Worm (Caenorhabditis elegans) whole organism, mixed stage, embryonic: ENCODE measurements around the gene C16C8.4.

Experiments
- blmp-1 ChIP-seq: fragments of 150-350 bp; optimal IDR thresholded peaks from 2 replicates; lab custom pipeline; 2014; ENCODE audit warnings: missing biosample characterization, missing genetic modification characterization
- ceh-39 ChIP-seq: fragments of 150-350 bp; optimal IDR thresholded peaks from 2 replicates; lab custom pipeline; 2014; ENCODE audit warnings: missing biosample characterization, missing genetic modification characterization
- elt-1 ChIP-seq: sonication (generic microtip); optimal IDR thresholded peaks from 2 replicates; lab custom pipeline; 2017; ENCODE audit warnings: missing genetic modification characterization, mild to moderate bottlenecking, missing compliant biosample characterization, antibody characterized with exemption, moderate library complexity, borderline replicate concordance; ENCODE audit not compliant: insufficient read depth
- elt-3 ChIP-seq: fragments of 150-350 bp; optimal IDR thresholded peaks from 2 replicates; lab custom pipeline; 2014; ENCODE audit warnings: missing biosample characterization, missing genetic modification characterization
- hlh-1 ChIP-seq: fragments of 150-350 bp; optimal IDR thresholded peaks from 2 replicates; lab custom pipeline; 2014; ENCODE audit warnings: missing biosample characterization, missing genetic modification reagents, missing genetic modification characterization
- lin-13 ChIP-seq: fragments of 150-350 bp; optimal IDR thresholded peaks from 2 replicates; lab custom pipeline; 2014; ENCODE audit warnings: missing biosample characterization, missing genetic modification characterization
- nhr-2 ChIP-seq: fragments of 150-350 bp; optimal IDR thresholded peaks from 2 replicates; lab custom pipeline; 2014; ENCODE audit warnings: missing biosample characterization, missing genetic modification characterization
- nhr-237 ChIP-seq: fragments of 150-350 bp; optimal IDR thresholded peaks from 2 replicates; lab custom pipeline; 2014; ENCODE audit warnings: missing biosample characterization, missing genetic modification characterization
- nhr-28 ChIP-seq: fragments of 150-350 bp; optimal IDR thresholded peaks from 2 replicates; lab custom pipeline; 2014; ENCODE audit warnings: missing biosample characterization, missing genetic modification characterization
- nhr-76 ChIP-seq: sonication (generic microtip); optimal IDR thresholded peaks from 2 replicates; lab custom pipeline; 2017; ENCODE audit warnings: missing biosample characterization, missing genetic modification characterization
- pha-4 ChIP-seq: fragments of 150-350 bp; optimal IDR thresholded peaks from 2 replicates; lab custom pipeline; 2018; ENCODE audit warnings: missing biosample characterization, missing genetic modification reagents, missing genetic modification characterization
- snpc-4 ChIP-seq: fragments of 150-350 bp; optimal IDR thresholded peaks from 2 replicates; lab custom pipeline; 2014; ENCODE audit warnings: missing biosample characterization, missing genetic modification characterization
- unc-62 ChIP-seq: fragments of 150-350 bp; optimal IDR thresholded peaks from 2 replicates; lab custom pipeline; 2014; ENCODE audit warnings: missing biosample characterization, missing genetic modification reagents, missing genetic modification characterization
- zip-8 ChIP-seq: fragments of 150-350 bp; optimal IDR thresholded peaks from 2 replicates; lab custom pipeline; 2014; ENCODE audit warnings: missing biosample characterization, missing genetic modification characterization

- TF ChIP-seq pha-4 (tag; lab: Kevin White, UChicago), result no peak
- TF ChIP-seq elt-1 (tag; lab: Kevin White, UChicago), result no peak
- TF ChIP-seq unc-62 (GFP tag; lab: Kevin White, UChicago), result no peak
- no peak for TF ChIP-seq nhr-237
- no peak for TF ChIP-seq snpc-4 (tag; lab: Kevin White, UChicago)
- TF ChIP-seq zip-8 (tag; lab: Kevin White, UChicago), result no peak
- TF ChIP-seq nhr-76, result no peak
- TF ChIP-seq nhr-2 (tag; lab: Kevin White, UChicago), result no peak
- no peak for TF ChIP-seq lin-13 (tag; lab: Kevin White, UChicago)
- no peak for TF ChIP-seq nhr-28 (tag; lab: Kevin White, UChicago)
- no peak for TF ChIP-seq elt-3
- no peak for TF ChIP-seq hlh-1 (tag; lab: Kevin White, UChicago)
- no peak for TF ChIP-seq ceh-39 (tag; lab: Kevin White, UChicago)
- no peak for TF ChIP-seq blmp-1 (tag; lab: Kevin White, UChicago)
These were observed 3.6 kb downstream of the C16C8.4 start, which contains the start of gene C16C8.17 for ce11 chrII:3440641-3440926.
